Worm (Caenorhabditis elegans) whole organism, L2 larva: ENCODE measurements around the gene unc-23.

ENCODE experiments used
- ZK546.5 ChIP-seq: sonication (generic microtip); optimal IDR thresholded peaks from 2 replicates; lab custom pipeline; 2017; ENCODE audit warnings: missing biosample characterization, missing genetic modification characterization
- fos-1 ChIP-seq: fragments of 150-350 bp; optimal IDR thresholded peaks from 2 replicates; lab custom pipeline; 2014; ENCODE audit warnings: missing biosample characterization, missing genetic modification characterization
- gmeb-1 ChIP-seq: fragments of 150-350 bp; optimal IDR thresholded peaks from 2 replicates; lab custom pipeline; 2014; ENCODE audit warnings: missing biosample characterization, missing genetic modification characterization
- nhr-11 ChIP-seq: fragments of 150-350 bp; optimal IDR thresholded peaks from 2 replicates; lab custom pipeline; 2014; ENCODE audit warnings: missing biosample characterization, missing genetic modification characterization
- skn-1 ChIP-seq: sonication (generic microtip); optimal IDR thresholded peaks from 2 replicates; lab custom pipeline; 2017; ENCODE audit warnings: missing biosample characterization, missing genetic modification characterization
- snpc-4 ChIP-seq: fragments of 150-350 bp; optimal IDR thresholded peaks from 2 replicates; lab custom pipeline; 2014; ENCODE audit warnings: missing biosample characterization, missing genetic modification characterization
- zag-1 ChIP-seq: fragments of 150-350 bp; optimal IDR thresholded peaks from 2 replicates; lab custom pipeline; 2014; ENCODE audit warnings: missing biosample characterization, missing genetic modification characterization

ce11 chrV:8946142-8946541, 10.0 kb downstream of the unc-23 start:
- TF ChIP-seq zag-1 (tag; lab: Kevin White, UChicago): no peak
- no peak for TF ChIP-seq skn-1 (tag; lab: Kevin White, UChicago)
- TF ChIP-seq gmeb-1 (tag; lab: Kevin White, UChicago): no peak
- TF ChIP-seq ZK546.5 (tag; lab: Kevin White, UChicago): no peak
- TF ChIP-seq fos-1: no peak
- no peak for TF ChIP-seq snpc-4 (tag; lab: Kevin White, UChicago)
- no peak for TF ChIP-seq nhr-11
